Worm (Caenorhabditis elegans): ENCODE data around the gene acdh-2.
A peak's percentile ranks its signal among the peaks of the same experiment; 100 is the strongest.

The acdh-2 gene

DNA sequence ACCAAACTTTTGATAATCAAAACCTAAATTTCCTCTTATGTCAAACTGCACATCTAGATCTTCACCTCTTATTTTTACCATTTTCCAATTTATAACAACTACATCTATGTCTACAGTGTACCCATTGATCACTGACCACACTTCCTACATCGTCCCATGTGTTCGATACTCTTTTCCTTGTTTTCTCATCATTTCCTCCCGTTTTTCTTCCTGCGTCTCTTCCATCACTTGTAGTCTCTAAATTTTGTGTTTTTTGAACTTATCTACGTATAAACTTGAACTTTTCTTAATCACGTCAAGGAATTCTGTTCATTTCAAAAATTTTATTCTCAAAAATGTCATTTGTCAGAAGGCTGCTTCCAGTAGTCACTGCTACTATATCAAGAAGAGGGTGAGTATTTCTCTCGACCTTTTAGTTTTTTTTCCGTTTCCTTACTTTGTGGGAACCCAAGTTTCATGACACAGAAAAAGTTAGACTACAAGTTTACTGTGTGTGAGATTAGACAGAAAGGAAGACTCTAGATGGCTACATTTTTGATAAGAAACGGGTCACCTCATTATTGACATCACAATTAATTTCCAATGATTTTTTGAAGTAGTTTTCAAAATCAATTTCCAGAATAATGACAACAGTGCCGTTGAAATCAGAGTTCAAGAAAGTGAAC, 24.9 kb upstream of the acdh-2 start:
- no peak for TF ChIP-seq scrt-1 (GFP tag; IDR thresholded peaks at IDR 0.05)
- TF ChIP-seq hnd-1 (tag; optimal IDR thresholded peaks at IDR 0.05), result no peak
- no peak for TF ChIP-seq ets-7 (tag; optimal IDR thresholded peaks at IDR 0.05)
- no peak for TF ChIP-seq sea-1 (GFP tag; conservative IDR thresholded peaks at IDR 0.05)
- no peak for TF ChIP-seq aly-1 (tag; optimal IDR thresholded peaks at IDR 0.05)
- TF ChIP-seq ceh-36 (tag; optimal IDR thresholded peaks at IDR 0.05), result no peak
- no peak for TF ChIP-seq B0310.2 (tag; optimal IDR thresholded peaks at IDR 0.05)
- TF ChIP-seq ama-1 (optimal IDR thresholded peaks at IDR 0.05), result no peak
- TF ChIP-seq hmg-4 (GFP tag; optimal IDR thresholded peaks at IDR 0.05), result no peak

DNA sequence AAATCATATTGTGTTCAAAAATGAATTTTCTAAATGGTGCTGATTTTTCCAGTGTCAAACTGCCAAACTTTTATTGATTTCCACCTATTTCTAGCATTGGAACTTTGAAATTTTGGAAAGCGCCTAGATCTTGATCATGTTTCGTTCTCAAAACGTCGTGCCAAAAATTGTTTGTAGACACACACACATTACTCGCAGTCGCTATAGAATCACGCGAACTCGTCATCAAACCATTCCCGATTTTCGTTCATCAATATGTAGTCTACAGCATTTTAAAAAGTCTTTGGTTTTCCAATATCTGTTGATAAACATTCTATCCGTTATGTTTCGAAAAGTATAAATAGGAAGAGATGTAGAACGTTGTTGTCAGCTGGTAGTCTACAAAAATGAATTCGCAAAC, 23.0 kb upstream of the acdh-2 start, which contains the start of the genes C17C3.1 and C17C3.15:
Gene C17C3.1, plus strand, starts transcription at position 301 of the 400 bp plus-strand sequence.
Gene C17C3.15, plus strand, starts transcription at position 383 of the 400 bp plus-strand sequence.
- TF ChIP-seq tbx-37 (GFP tag; conservative IDR thresholded peaks at IDR 0.05), result no peak
- no peak for TF ChIP-seq tbx-11 (GFP tag; IDR thresholded peaks at IDR 0.05)
- no peak for TF ChIP-seq pes-1 (GFP tag; IDR thresholded peaks at IDR 0.05)
- no peak for TF ChIP-seq ceh-36 (tag; optimal IDR thresholded peaks at IDR 0.05)
- TF ChIP-seq B0310.2 (tag; optimal IDR thresholded peaks at IDR 0.05), result no peak
- no peak for TF ChIP-seq flt-1 (GFP tag; IDR thresholded peaks at IDR 0.05)
- no peak for TF ChIP-seq ama-1 (optimal IDR thresholded peaks at IDR 0.05)
- no peak for TF ChIP-seq sea-1 (GFP tag; conservative IDR thresholded peaks at IDR 0.05)
- no peak for TF ChIP-seq hmg-4 (GFP tag; optimal IDR thresholded peaks at IDR 0.05)
- TF ChIP-seq aly-1 (tag; optimal IDR thresholded peaks at IDR 0.05), result no peak
- TF ChIP-seq ceh-13 (GFP tag; optimal IDR thresholded peaks at IDR 0.05), result no peak

DNA sequence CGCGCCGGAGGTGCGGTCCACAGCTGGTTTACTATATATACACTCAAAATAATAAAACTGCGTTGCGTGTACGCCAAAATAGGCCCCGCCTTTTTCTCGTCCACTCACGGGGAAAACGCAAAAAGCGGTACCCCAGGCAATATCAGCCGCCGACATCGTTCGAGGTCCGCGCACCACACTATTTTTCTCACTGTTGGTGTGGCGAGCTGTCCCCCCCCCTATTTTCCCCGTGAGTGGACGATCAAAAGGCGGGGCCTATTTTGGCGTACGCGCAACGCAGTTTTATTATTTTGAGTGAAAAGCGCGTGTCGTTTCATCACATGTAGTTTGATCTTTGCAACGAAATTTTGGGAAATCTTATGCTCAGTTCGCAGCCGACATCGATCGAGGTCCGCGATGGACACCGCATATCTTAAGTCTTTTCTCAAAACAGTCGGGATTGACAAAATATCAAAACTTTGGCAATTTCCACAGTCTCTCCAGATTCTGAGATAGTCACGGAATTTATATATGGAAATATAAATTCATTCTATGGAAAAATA, 17.9 kb upstream of the acdh-2 start:
- 0 out of 2 replicates have a peak, but pooled peaks have one; percentile 23 for TF ChIP-seq sea-1 (GFP tag; conservative IDR thresholded peaks at IDR 0.05)
- no peak for TF ChIP-seq hmg-4 (GFP tag; optimal IDR thresholded peaks at IDR 0.05)

DNA sequence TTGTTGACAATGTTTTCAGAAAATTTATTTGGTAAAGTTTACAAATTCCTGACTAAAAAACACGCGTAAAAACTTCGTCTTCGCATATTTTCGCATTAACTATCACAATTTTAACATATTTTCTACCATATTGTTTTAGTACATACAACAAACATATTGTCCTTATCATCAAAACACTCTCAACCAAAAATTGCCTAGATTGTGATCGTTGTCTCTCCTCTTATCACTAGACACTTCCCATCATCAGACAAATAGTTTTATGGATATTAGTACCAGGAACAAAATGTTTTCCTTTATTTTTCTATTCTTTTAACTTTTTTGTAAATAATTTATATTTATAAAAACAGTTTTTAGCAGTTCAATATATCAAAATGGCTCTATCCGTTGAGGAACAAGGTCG, 14.1 kb upstream of the acdh-2 start, which contains the start of gene C17C3.3:
Gene C17C3.3, plus strand, starts transcription at position 346 of the 400 bp plus-strand sequence.
- no peak for TF ChIP-seq hmbx-1 (tag; optimal IDR thresholded peaks at IDR 0.05)
- no peak for TF ChIP-seq ceh-36 (tag; optimal IDR thresholded peaks at IDR 0.05)
- TF ChIP-seq F13C5.2 (tag; optimal IDR thresholded peaks at IDR 0.05), result no peak
- TF ChIP-seq ceh-13 (GFP tag; optimal IDR thresholded peaks at IDR 0.05), result no peak
- no peak for TF ChIP-seq aly-1 (tag; optimal IDR thresholded peaks at IDR 0.05)
- no peak for TF ChIP-seq scrt-1 (GFP tag; IDR thresholded peaks at IDR 0.05)
- no peak for TF ChIP-seq pes-1 (GFP tag; IDR thresholded peaks at IDR 0.05)
- TF ChIP-seq flt-1 (GFP tag; IDR thresholded peaks at IDR 0.05), result no peak
- no peak for TF ChIP-seq sea-1 (GFP tag; conservative IDR thresholded peaks at IDR 0.05)
- TF ChIP-seq tbx-37 (GFP tag; conservative IDR thresholded peaks at IDR 0.05), result no peak

DNA sequence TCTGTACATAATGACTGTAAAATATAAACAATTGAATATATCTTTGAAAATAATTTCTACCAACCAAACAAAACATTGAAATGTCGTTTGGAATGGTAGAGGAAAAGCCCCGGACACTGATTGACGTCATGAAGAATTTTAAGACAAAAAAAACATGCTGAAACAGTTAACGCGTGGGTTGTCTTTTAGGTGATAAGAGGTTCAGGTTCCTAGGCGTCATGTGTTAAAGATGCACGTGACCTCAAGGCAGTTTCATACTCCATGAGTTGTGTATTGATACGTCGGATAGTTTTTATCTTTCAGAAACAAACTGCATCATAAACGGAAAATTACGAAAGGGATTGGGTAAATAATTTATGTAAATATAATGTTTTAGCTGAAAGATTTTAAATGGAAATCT, 9.8 kb upstream of the acdh-2 start:
- TF ChIP-seq ets-7 (tag; optimal IDR thresholded peaks at IDR 0.05), result no peak
- no peak for TF ChIP-seq tbx-37 (GFP tag; conservative IDR thresholded peaks at IDR 0.05)
- TF ChIP-seq F13C5.2 (tag; optimal IDR thresholded peaks at IDR 0.05), result no peak
- no peak for TF ChIP-seq ceh-36 (tag; optimal IDR thresholded peaks at IDR 0.05)
- TF ChIP-seq scrt-1 (GFP tag; IDR thresholded peaks at IDR 0.05), result no peak
- TF ChIP-seq sea-1 (GFP tag; conservative IDR thresholded peaks at IDR 0.05), result no peak
- no peak for TF ChIP-seq tbx-11 (GFP tag; IDR thresholded peaks at IDR 0.05)
- TF ChIP-seq hmbx-1 (tag; optimal IDR thresholded peaks at IDR 0.05), result no peak
- TF ChIP-seq flt-1 (GFP tag; IDR thresholded peaks at IDR 0.05), result no peak
- no peak for TF ChIP-seq ama-1 (optimal IDR thresholded peaks at IDR 0.05)
- no peak for TF ChIP-seq hnd-1 (tag; optimal IDR thresholded peaks at IDR 0.05)
- no peak for TF ChIP-seq tra-4 (tag; optimal IDR thresholded peaks at IDR 0.05)
- TF ChIP-seq aly-1 (tag; optimal IDR thresholded peaks at IDR 0.05), result no peak
- TF ChIP-seq ceh-13 (GFP tag; optimal IDR thresholded peaks at IDR 0.05), result no peak
- no peak for TF ChIP-seq pes-1 (GFP tag; IDR thresholded peaks at IDR 0.05)
- no peak for TF ChIP-seq hmg-4 (GFP tag; optimal IDR thresholded peaks at IDR 0.05)
- TF ChIP-seq B0310.2 (tag; optimal IDR thresholded peaks at IDR 0.05), result no peak

DNA sequence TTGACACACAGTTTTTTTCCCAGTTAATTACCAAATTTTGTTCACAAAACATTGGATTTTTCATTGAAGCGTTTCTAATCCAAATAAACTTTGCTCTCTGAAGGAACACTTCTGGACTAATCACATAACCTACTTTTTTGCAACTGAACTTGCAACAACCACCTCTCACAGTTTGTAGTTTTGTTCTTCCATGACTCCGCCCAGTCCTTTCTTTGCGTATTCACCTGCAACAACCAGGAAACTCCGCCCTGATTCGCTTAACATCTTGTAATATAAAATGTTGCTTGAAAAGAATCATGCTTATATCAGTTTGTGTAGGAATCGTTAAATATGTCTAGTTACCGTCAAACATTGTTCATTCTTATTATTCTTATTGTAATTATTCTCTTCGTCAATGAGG, 9.1 kb upstream of the acdh-2 start, which contains the start of gene ins-11:
Gene ins-11, plus strand, starts transcription at position 301 of the 400 bp plus-strand sequence.
- no peak for TF ChIP-seq ama-1 (optimal IDR thresholded peaks at IDR 0.05)
- TF ChIP-seq pes-1 (GFP tag; IDR thresholded peaks at IDR 0.05), result no peak
- TF ChIP-seq hmg-4 (GFP tag; optimal IDR thresholded peaks at IDR 0.05), result no peak
- no peak for TF ChIP-seq tbx-11 (GFP tag; IDR thresholded peaks at IDR 0.05)
- TF ChIP-seq tra-4 (tag; optimal IDR thresholded peaks at IDR 0.05), result no peak
- no peak for TF ChIP-seq sea-1 (GFP tag; conservative IDR thresholded peaks at IDR 0.05)
- TF ChIP-seq ceh-36 (tag; optimal IDR thresholded peaks at IDR 0.05), result no peak
- no peak for TF ChIP-seq scrt-1 (GFP tag; IDR thresholded peaks at IDR 0.05)
- TF ChIP-seq ceh-13 (GFP tag; optimal IDR thresholded peaks at IDR 0.05), result no peak
- no peak for TF ChIP-seq hmbx-1 (tag; optimal IDR thresholded peaks at IDR 0.05)
- no peak for TF ChIP-seq F13C5.2 (tag; optimal IDR thresholded peaks at IDR 0.05)
- TF ChIP-seq aly-1 (tag; optimal IDR thresholded peaks at IDR 0.05), result no peak
- TF ChIP-seq tbx-37 (GFP tag; conservative IDR thresholded peaks at IDR 0.05), result no peak
- no peak for TF ChIP-seq B0310.2 (tag; optimal IDR thresholded peaks at IDR 0.05)

DNA sequence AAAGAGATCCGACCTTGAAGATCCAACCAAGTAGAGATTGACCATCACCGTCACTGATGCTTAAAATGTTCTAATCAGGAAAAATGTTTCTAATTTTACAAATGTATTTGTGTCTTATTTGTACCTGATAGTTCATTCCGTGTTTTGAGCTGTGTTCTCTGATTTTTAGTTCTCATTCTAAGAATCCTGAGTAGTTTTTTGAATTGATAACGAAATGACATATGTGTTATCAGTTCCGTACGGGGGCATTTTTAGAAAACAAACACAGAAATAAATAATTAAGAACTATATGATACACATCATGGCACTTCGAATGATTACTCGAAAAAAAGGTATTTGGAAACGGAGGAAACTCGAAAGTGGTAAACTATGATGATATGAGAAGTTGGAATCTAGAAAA, 8.2 kb upstream of the acdh-2 start:
- TF ChIP-seq tbx-37 (GFP tag; conservative IDR thresholded peaks at IDR 0.05) (no peak), ceh-13 (GFP tag; optimal IDR thresholded peaks at IDR 0.05) (no peak), pes-1 (GFP tag; IDR thresholded peaks at IDR 0.05) (no peak), ceh-36 (tag; optimal IDR thresholded peaks at IDR 0.05) (no peak), aly-1 (tag; optimal IDR thresholded peaks at IDR 0.05) (no peak), hmg-4 (GFP tag; optimal IDR thresholded peaks at IDR 0.05) (no peak), ama-1 (optimal IDR thresholded peaks at IDR 0.05) (no peak), B0310.2 (tag; optimal IDR thresholded peaks at IDR 0.05) (no peak), hnd-1 (tag; optimal IDR thresholded peaks at IDR 0.05) (no peak), tra-4 (tag; optimal IDR thresholded peaks at IDR 0.05) (no peak)
